Worm (Caenorhabditis elegans) whole organism, young adult: ENCODE results near the gene Y23B4A.1.

Source experiments
- C17E4.6 ChIP-seq: fragments of 200-800 bp; sonication (Bioruptor generic); IDR thresholded peaks from 2 replicates; pipeline ENCODE4 v1.3.6; 2022; ENCODE audit warnings: missing genetic modification reagents, missing genetic modification characterization, missing compliant biosample characterization
- F23B12.7 ChIP-seq: sonication (generic microtip); optimal IDR thresholded peaks from 2 replicates; lab custom pipeline; 2017; ENCODE audit warnings: missing genetic modification characterization, mild to moderate bottlenecking, missing compliant biosample characterization, antibody characterized with exemption, moderate library complexity; ENCODE audit not compliant: insufficient read depth
- F33H1.4 ChIP-seq: fragments of 200-800 bp; sonication (Bioruptor generic); IDR thresholded peaks from 2 replicates; pipeline ENCODE4 v1.3.6; 2022; ENCODE audit warnings: missing genetic modification reagents, missing genetic modification characterization, missing compliant biosample characterization
- F39B2.1 ChIP-seq: fragments of 200-800 bp; sonication (Bioruptor generic); IDR thresholded peaks from 2 replicates; pipeline ENCODE4 v1.3.6; 2022; ENCODE audit warnings: missing genetic modification reagents, missing genetic modification characterization, missing compliant biosample characterization
- F55B11.4 ChIP-seq: sonication (generic microtip); optimal IDR thresholded peaks from 2 replicates; lab custom pipeline; 2016; ENCODE audit warnings: missing compliant biosample characterization, missing genetic modification characterization, borderline replicate concordance; ENCODE audit not compliant: insufficient read depth
- K11D2.4 ChIP-seq: fragments of 200-800 bp; sonication (Bioruptor generic); IDR thresholded peaks from 2 replicates; pipeline ENCODE4 v1.3.6; 2022; ENCODE audit warnings: missing genetic modification reagents, missing genetic modification characterization, missing compliant biosample characterization
- K12H6.12 ChIP-seq: fragments of 200-800 bp; sonication (Bioruptor generic); optimal IDR thresholded peaks from 2 replicates; lab custom pipeline; 2018; ENCODE audit warnings: mild to moderate bottlenecking, missing genetic modification characterization, missing compliant biosample characterization
- T07F8.4 ChIP-seq: sonication (generic microtip); optimal IDR thresholded peaks from 2 replicates; lab custom pipeline; 2016; ENCODE audit warnings: mild to moderate bottlenecking, missing genetic modification characterization, moderate library complexity, missing compliant biosample characterization
- Y53G8AR.9 ChIP-seq: fragments of 200-800 bp; sonication (Bioruptor generic); conservative IDR thresholded peaks from 2 replicates; pipeline ENCODE4 v1.3.6; 2022; ENCODE audit warnings: missing genetic modification reagents, missing genetic modification characterization, missing compliant biosample characterization
- Y79H2A.3 ChIP-seq: fragments of 200-800 bp; sonication (Bioruptor generic); conservative IDR thresholded peaks from 2 replicates; pipeline ENCODE4 v1.3.6; 2022; ENCODE audit warnings: missing genetic modification reagents, missing genetic modification characterization, missing compliant biosample characterization
- ZK185.1 ChIP-seq: sonication (generic microtip); optimal IDR thresholded peaks from 2 replicates; lab custom pipeline; 2016; ENCODE audit warnings: mild to moderate bottlenecking, missing genetic modification characterization, missing compliant biosample characterization; ENCODE audit not compliant: poor library complexity, severe bottlenecking
- attf-3 ChIP-seq: fragments of 200-800 bp; sonication (Bioruptor generic); conservative IDR thresholded peaks from 2 replicates; pipeline ENCODE4 v1.3.6; 2022; ENCODE audit warnings: missing genetic modification reagents, missing genetic modification characterization, missing compliant biosample characterization
- attf-5 ChIP-seq: fragments of 200-800 bp; sonication (Bioruptor generic); optimal IDR thresholded peaks from 2 replicates; lab custom pipeline; 2018; ENCODE audit warnings: mild to moderate bottlenecking, missing genetic modification characterization, missing compliant biosample characterization
- dpl-1 ChIP-seq: fragments of 150-350 bp; optimal IDR thresholded peaks from 2 replicates; lab custom pipeline; 2014; ENCODE audit warnings: missing biosample characterization, missing genetic modification reagents, missing genetic modification characterization
- egrh-3 ChIP-seq: fragments of 200-800 bp; sonication (Bioruptor generic); IDR thresholded peaks from 2 replicates; pipeline ENCODE4 v1.3.6; 2022; ENCODE audit warnings: missing genetic modification reagents, missing genetic modification characterization, missing compliant biosample characterization
- ets-4 ChIP-seq: fragments of 200-800 bp; sonication (Bioruptor generic); optimal IDR thresholded peaks from 2 replicates; lab custom pipeline; 2018; ENCODE audit warnings: mild to moderate bottlenecking, missing genetic modification characterization, missing compliant biosample characterization
- fkh-3 ChIP-seq: sonication (generic microtip); optimal IDR thresholded peaks from 2 replicates; lab custom pipeline; 2016; ENCODE audit warnings: mild to moderate bottlenecking, missing genetic modification characterization, missing compliant biosample characterization
- mcd-1 ChIP-seq: fragments of 200-800 bp; sonication (Bioruptor generic); IDR thresholded peaks from 2 replicates; pipeline ENCODE4 v1.3.6; 2022; ENCODE audit warnings: missing genetic modification reagents, missing genetic modification characterization, missing compliant biosample characterization
- nfya-1 ChIP-seq: sonication (generic microtip); optimal IDR thresholded peaks from 2 replicates; lab custom pipeline; 2017; ENCODE audit warnings: antibody characterized with exemption, missing compliant biosample characterization, missing genetic modification characterization, borderline replicate concordance; ENCODE audit not compliant: insufficient read depth
- nhr-120 ChIP-seq: fragments of 200-800 bp; sonication (Bioruptor generic); IDR thresholded peaks from 2 replicates; pipeline ENCODE4 v1.3.6; 2022; ENCODE audit warnings: missing genetic modification characterization, missing compliant biosample characterization
- nhr-179 ChIP-seq: sonication (generic microtip); optimal IDR thresholded peaks from 2 replicates; lab custom pipeline; 2016; ENCODE audit warnings: mild to moderate bottlenecking, missing genetic modification characterization, missing compliant biosample characterization
- nhr-27 ChIP-seq: fragments of 200-800 bp; sonication (Bioruptor generic); optimal IDR thresholded peaks from 2 replicates; lab custom pipeline; 2018; ENCODE audit warnings: mild to moderate bottlenecking, missing genetic modification characterization, moderate library complexity, missing compliant biosample characterization
- nhr-80 ChIP-seq: sonication (generic microtip); optimal IDR thresholded peaks from 2 replicates; lab custom pipeline; 2016; ENCODE audit warnings: missing genetic modification characterization, missing compliant biosample characterization
- nhr-90 ChIP-seq: sonication (generic microtip); optimal IDR thresholded peaks from 2 replicates; lab custom pipeline; 2016; ENCODE audit warnings: missing genotype, mild to moderate bottlenecking, missing genetic modification characterization, missing compliant biosample characterization
- pha-4 ChIP-seq: fragments of 150-350 bp; sonication (generic microtip); optimal IDR thresholded peaks from 2 replicates; lab custom pipeline; 2014; ENCODE audit warnings: missing biosample characterization, missing genetic modification reagents, missing genetic modification characterization
- rec-8 ChIP-seq, 2 experiments: sonication (generic microtip); optimal IDR thresholded peaks; 2 replicates each; lab custom pipeline; 2016; ENCODE audit warnings: mild to moderate bottlenecking in 2 of 2, missing genetic modification characterization in 2 of 2, missing genetic modification reagents in 2 of 2, missing genotype in 2 of 2, missing biosample characterization in 1 of 2, missing compliant biosample characterization in 1 of 2, moderate library complexity in 1 of 2
- repo-1 ChIP-seq: sonication (generic microtip); optimal IDR thresholded peaks from 2 replicates; lab custom pipeline; 2017; ENCODE audit warnings: mild to moderate bottlenecking, missing genetic modification characterization, missing compliant biosample characterization
- rpc-1 ChIP-seq, 2 experiments: fragments of 150-350 bp in 1 of 2; sonication (generic microtip) in 1 of 2; optimal IDR thresholded peaks; 2 replicates each; lab custom pipeline; 2014 to 2018; ENCODE audit warnings: missing biosample characterization in 1 of 2, missing genetic modification characterization in 1 of 2, missing genetic modification reagents in 1 of 2, missing genotype in 1 of 2
- snpc-1.3 ChIP-seq: sonication (generic microtip); optimal IDR thresholded peaks from 2 replicates; lab custom pipeline; 2017; ENCODE audit warnings: missing genetic modification characterization, mild to moderate bottlenecking, missing compliant biosample characterization, antibody characterized with exemption, moderate library complexity, missing genotype, missing genetic modification reagents; ENCODE audit not compliant: insufficient read depth
- snpc-4 ChIP-seq, 5 experiments: fragments of 150-350 bp in 1 of 5; sonication (generic microtip) in 4 of 5; optimal IDR thresholded peaks; 2 replicates each; lab custom pipeline; 2014 to 2018; ENCODE audit warnings: missing genetic modification characterization in 5 of 5, missing biosample characterization in 3 of 5, antibody characterized with exemption in 2 of 5, mild to moderate bottlenecking in 2 of 5, missing compliant biosample characterization in 2 of 5, missing genotype in 2 of 5, moderate library complexity in 2 of 5, missing genetic modification reagents in 1 of 5
- sptf-2 ChIP-seq: fragments of 200-800 bp; sonication (Bioruptor generic); optimal IDR thresholded peaks from 2 replicates; lab custom pipeline; 2018; ENCODE audit warnings: mild to moderate bottlenecking, missing genetic modification characterization, missing compliant biosample characterization
- zfh-2 ChIP-seq: fragments of 200-800 bp; sonication (Bioruptor generic); conservative IDR thresholded peaks from 2 replicates; pipeline ENCODE4 v1.3.6; 2022; ENCODE audit warnings: missing genetic modification reagents, missing genetic modification characterization, missing compliant biosample characterization

The Y23B4A.1 gene

DNA sequence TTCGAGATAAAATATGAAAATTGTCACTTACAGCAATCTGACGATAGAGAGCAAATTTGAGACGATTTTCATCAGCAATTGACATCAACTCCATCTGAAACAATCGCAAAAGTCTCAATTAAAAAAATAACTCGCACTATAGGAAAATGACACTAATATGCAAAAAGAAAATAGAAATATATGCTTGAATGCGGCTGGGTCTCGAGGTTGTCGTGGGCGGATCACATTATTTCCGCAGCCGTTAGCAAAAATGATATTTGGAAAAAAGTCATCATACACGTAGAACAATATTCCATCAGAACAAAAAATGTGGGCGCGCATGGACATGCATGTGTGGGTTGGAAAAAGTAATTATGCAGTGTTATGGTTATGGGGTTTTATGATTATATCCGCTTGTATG lies at the start of gene Y23B4A.1:
Gene Y23B4A.1 (minus strand): TSS at position 101 of the 400 bp plus-strand sequence.
- no peak for TF ChIP-seq ets-4 (GFP tag; lab: Kevin White, UChicago)
- no peak for TF ChIP-seq rpc-1 (optimal IDR thresholded peaks at IDR 0.05; lab: Kevin White, UChicago)
- TF ChIP-seq rpc-1 (tag; optimal IDR thresholded peaks at IDR 0.05; lab: Kevin White, UChicago), result no peak
- no peak for TF ChIP-seq Y53G8AR.9
- no peak for TF ChIP-seq egrh-3 (GFP tag; lab: Robert Waterston, UW)
- no peak for TF ChIP-seq rec-8 (tag; optimal IDR thresholded peaks at IDR 0.05; lab: Kevin White, UChicago)
- no peak for TF ChIP-seq snpc-4 (GFP tag; optimal IDR thresholded peaks at IDR 0.05; lab: Kevin White, UChicago)
- TF ChIP-seq snpc-4 (tag; optimal IDR thresholded peaks at IDR 0.05; lab: Kevin White, UChicago), result no peak

DNA sequence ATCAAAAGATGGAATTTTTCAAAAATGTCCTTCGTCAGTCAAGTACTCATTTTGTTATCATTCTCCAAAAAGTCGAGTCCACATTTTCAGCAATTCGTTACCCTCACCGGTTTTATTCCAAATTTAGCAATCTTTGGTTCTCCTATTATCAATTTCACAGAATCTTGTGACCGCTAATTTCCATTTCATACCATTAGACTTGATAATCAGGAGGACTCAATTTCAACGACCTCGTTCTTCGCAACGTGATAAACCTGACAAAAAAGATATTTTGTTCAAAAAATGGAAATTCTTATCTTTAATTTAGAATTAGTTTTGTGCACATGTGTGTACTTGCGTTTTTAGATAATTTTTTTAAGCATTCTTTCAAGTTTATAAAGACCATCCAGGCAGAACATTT lies 45.4 kb upstream of the Y23B4A.1 start:
- TF ChIP-seq nhr-179, result no peak
- TF ChIP-seq nhr-80 (tag; lab: Kevin White, UChicago), result peak; percentile 80

ce11 chrX:5960872-5961271 lies 43.7 kb upstream of the Y23B4A.1 start:
- TF ChIP-seq nhr-120 (no peak), nfya-1 (tag; lab: Kevin White, UChicago) (no peak), F55B11.4 (tag; lab: Kevin White, UChicago) (no peak), Y79H2A.3 (GFP tag; lab: Robert Waterston, UW) (no peak), fkh-3 (tag; lab: Kevin White, UChicago) (no peak), nhr-90 (tag; lab: Kevin White, UChicago) (no peak), attf-3 (no peak), rec-8 (tag; optimal IDR thresholded peaks at IDR 0.05; lab: Kevin White, UChicago) (no peak), snpc-1.3 (no peak)

DNA sequence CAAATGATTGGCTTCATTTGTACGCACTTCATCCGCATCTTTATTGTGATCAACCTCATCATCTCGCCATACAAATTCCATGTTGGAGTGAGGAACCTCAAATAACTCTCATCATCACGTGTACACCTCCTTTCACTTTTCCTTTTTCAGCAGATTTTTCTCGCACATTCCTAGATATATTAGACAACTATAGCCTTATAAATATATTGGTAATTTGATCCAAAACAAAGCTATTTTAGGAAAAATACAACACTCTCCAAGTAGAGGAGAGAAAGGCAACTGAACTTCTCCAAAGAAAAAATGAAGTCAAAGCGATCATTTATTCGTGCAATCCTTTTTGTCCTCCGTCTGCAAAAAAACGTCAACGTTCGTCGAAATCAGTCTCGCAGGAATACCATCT lies 41.6 kb upstream of the Y23B4A.1 start, which contains the start of gene R07E4.1:
Gene R07E4.1 (plus strand): TSS at position 301 of the 400 bp plus-strand sequence.
- TF ChIP-seq dpl-1 (no peak), nhr-27 (tag; lab: Kevin White, UChicago) (no peak), nfya-1 (tag; lab: Kevin White, UChicago) (no peak), repo-1 (tag; lab: Kevin White, UChicago) (no peak), zfh-2 (GFP tag; lab: Robert Waterston, UW) (no peak), F39B2.1 (GFP tag; lab: Robert Waterston, UW) (no peak)

- TF ChIP-seq sptf-2 (GFP tag; lab: Kevin White, UChicago) (no peak), K11D2.4 (GFP tag; lab: Robert Waterston, UW) (no peak)
Observed at ce11 chrX:5956130-5956529, 38.9 kb upstream of the Y23B4A.1 start.

ce11 chrX:5953174-5953573 lies 36.0 kb upstream of the Y23B4A.1 start, which contains the start of the genes R07E4.5 and R07E4.3:
R07E4.5 (minus strand) TSS chrX:5953174.
R07E4.3 (plus strand) TSS chrX:5953458.
- peak; percentile 72 for TF ChIP-seq F33H1.4 (GFP tag; lab: Robert Waterston, UW)
- no peak for TF ChIP-seq C17E4.6 (GFP tag; lab: Robert Waterston, UW)
- peak; percentile 38 for TF ChIP-seq nhr-80 (tag; lab: Kevin White, UChicago)
- no peak for TF ChIP-seq T07F8.4 (tag; lab: Kevin White, UChicago)
- TF ChIP-seq attf-5 (GFP tag; lab: Kevin White, UChicago), result peak; percentile 31
- peak; percentile 31 for TF ChIP-seq pha-4 (tag; lab: Kevin White, UChicago)
- TF ChIP-seq F23B12.7 (tag; lab: Kevin White, UChicago), result peak; percentile 1
- peak; percentile 93 for TF ChIP-seq mcd-1 (GFP tag; lab: Robert Waterston, UW)
- TF ChIP-seq ZK185.1 (tag; lab: Kevin White, UChicago), result peak; percentile 26
- no peak for TF ChIP-seq K12H6.12 (tag; lab: Kevin White, UChicago)
- TF ChIP-seq, all 124 proteins: peak for 7
